Fruit fly (Drosophila melanogaster) whole organism, prepupa: Measurements from ENCODE around the gene pns.

Experiments
- Blimp-1 ChIP-seq: fragments of 200-800 bp; sonication (Bioruptor generic); optimal IDR thresholded peaks from 3 replicates; lab custom pipeline; 2017; ENCODE audit warnings: missing biosample characterization, missing genetic modification characterization, mild to moderate bottlenecking, moderate library complexity, missing genetic modification reagents
- CG10631 ChIP-seq: fragments of 200-800 bp; sonication (Bioruptor generic); optimal IDR thresholded peaks from 2 replicates; lab custom pipeline; 2016; ENCODE audit warnings: missing biosample characterization, missing genetic modification characterization
- CG10669 ChIP-seq: fragments of 200-800 bp; sonication (Bioruptor generic); optimal IDR thresholded peaks from 3 replicates; lab custom pipeline; 2018; ENCODE audit warnings: missing biosample characterization, mild to moderate bottlenecking, missing genetic modification characterization, moderate library complexity
- CG11762 ChIP-seq: fragments of 200-800 bp; sonication (Bioruptor generic); optimal IDR thresholded peaks from 3 replicates; lab custom pipeline; 2016; ENCODE audit warnings: missing biosample characterization, missing genetic modification characterization; ENCODE audit not compliant: insufficient read depth
- CG15336 ChIP-seq: fragments of 200-800 bp; sonication (Bioruptor generic); IDR thresholded peaks from 2 replicates; pipeline ENCODE4 v1.3.6; 2022; ENCODE audit warnings: missing biosample characterization, missing genetic modification characterization
- CG1621 ChIP-seq: fragments of 200-800 bp; sonication (Bioruptor generic); optimal IDR thresholded peaks from 3 replicates; lab custom pipeline; 2018; ENCODE audit warnings: missing biosample characterization, mild to moderate bottlenecking, missing genetic modification characterization
- CG3032 ChIP-seq: fragments of 200-800 bp; optimal IDR thresholded peaks from 2 replicates; lab custom pipeline; 2019; ENCODE audit warnings: missing biosample characterization, mild to moderate bottlenecking, missing genetic modification characterization, moderate library complexity
- CG31627 ChIP-seq: fragments of 200-800 bp; sonication (Bioruptor generic); optimal IDR thresholded peaks from 3 replicates; lab custom pipeline; 2016; ENCODE audit warnings: missing biosample characterization, missing genetic modification characterization
- CG32006 ChIP-seq: fragments of 200-800 bp; sonication (Bioruptor generic); optimal IDR thresholded peaks from 3 replicates; lab custom pipeline; 2017; ENCODE audit warnings: missing biosample characterization, mild to moderate bottlenecking, missing genetic modification characterization
- CG34406 ChIP-seq: fragments of 200-800 bp; sonication (Bioruptor generic); optimal IDR thresholded peaks from 3 replicates; lab custom pipeline; 2016; ENCODE audit warnings: missing biosample characterization, missing genetic modification characterization
- CG3919 ChIP-seq: fragments of 200-800 bp; sonication (Bioruptor generic); optimal IDR thresholded peaks from 3 replicates; lab custom pipeline; 2016; ENCODE audit warnings: missing biosample characterization, missing genetic modification characterization
- CG4318 ChIP-seq: fragments of 200-800 bp; sonication (Bioruptor generic); optimal IDR thresholded peaks from 3 replicates; lab custom pipeline; 2017; ENCODE audit warnings: missing biosample characterization, mild to moderate bottlenecking, missing genetic modification characterization
- CG6163 ChIP-seq: fragments of 200-800 bp; sonication (Bioruptor generic); IDR thresholded peaks from 3 replicates; pipeline ENCODE4 v1.3.6; 2022; ENCODE audit warnings: missing biosample characterization, missing genetic modification characterization
- CG6792 ChIP-seq: fragments of 200-800 bp; sonication (Bioruptor generic); optimal IDR thresholded peaks from 3 replicates; lab custom pipeline; 2016; ENCODE audit warnings: missing biosample characterization, missing genetic modification characterization
- CG6854 ChIP-seq: fragments of 200-800 bp; sonication (Bioruptor generic); optimal IDR thresholded peaks from 2 replicates; lab custom pipeline; 2017; ENCODE audit warnings: missing biosample characterization, mild to moderate bottlenecking, missing genetic modification characterization
- CG7368 ChIP-seq: fragments of 200-800 bp; sonication (Bioruptor generic); optimal IDR thresholded peaks from 3 replicates; lab custom pipeline; 2016; ENCODE audit warnings: missing biosample characterization, missing genetic modification characterization
- CG8119 ChIP-seq: fragments of 200-800 bp; sonication (Bioruptor generic); IDR thresholded peaks from 3 replicates; pipeline ENCODE4 v1.3.6; 2022; ENCODE audit warnings: missing biosample characterization, missing genetic modification characterization
- CG8319 ChIP-seq: fragments of 200-800 bp; sonication (Bioruptor generic); optimal IDR thresholded peaks from 3 replicates; lab custom pipeline; 2016; ENCODE audit warnings: missing biosample characterization, missing genetic modification characterization
- CG8632 ChIP-seq: fragments of 200-800 bp; sonication (Bioruptor generic); optimal IDR thresholded peaks from 3 replicates; lab custom pipeline; 2016; ENCODE audit warnings: missing biosample characterization, missing genetic modification characterization
- CG9139 ChIP-seq: fragments of 200-800 bp; sonication (Bioruptor generic); optimal IDR thresholded peaks from 3 replicates; lab custom pipeline; 2017; ENCODE audit warnings: missing biosample characterization, mild to moderate bottlenecking, missing genetic modification characterization
- Eip78C ChIP-seq: fragments of 200-800 bp; sonication (Bioruptor generic); peaks from one replicate; lab custom pipeline; 2016; ENCODE audit warnings: missing biosample characterization, missing genetic modification characterization
- Gug ChIP-seq: fragments of 200-800 bp; sonication (Bioruptor generic); IDR thresholded peaks from 2 replicates; pipeline ENCODE4 v1.3.6; 2022; ENCODE audit warnings: missing biosample characterization, missing genetic modification characterization
- Hr38 ChIP-seq: sonication (Bioruptor generic); optimal IDR thresholded peaks from 2 replicates; lab custom pipeline; 2016; ENCODE audit warnings: missing biosample characterization, missing genetic modification characterization
- Hr4 ChIP-seq: fragments of 200-800 bp; sonication (Bioruptor generic); optimal IDR thresholded peaks from 3 replicates; lab custom pipeline; 2016; ENCODE audit warnings: missing biosample characterization, missing genetic modification characterization
- Lpt ChIP-seq: fragments of 200-800 bp; sonication (Bioruptor generic); optimal IDR thresholded peaks from 3 replicates; lab custom pipeline; 2016; ENCODE audit warnings: missing biosample characterization, missing genetic modification characterization
- Met ChIP-seq: fragments of 200-800 bp; sonication (Bioruptor generic); optimal IDR thresholded peaks from 3 replicates; lab custom pipeline; 2016; ENCODE audit warnings: missing biosample characterization, missing genetic modification characterization
- Sox102F ChIP-seq: fragments of 200-800 bp; sonication (Bioruptor generic); optimal IDR thresholded peaks from 2 replicates; lab custom pipeline; 2016; ENCODE audit warnings: missing biosample characterization, mild to moderate bottlenecking, missing genetic modification characterization
- Sox14 ChIP-seq: fragments of 200-800 bp; sonication (Bioruptor generic); optimal IDR thresholded peaks from 3 replicates; lab custom pipeline; 2016; ENCODE audit warnings: missing biosample characterization, missing genetic modification characterization
- Sox15 ChIP-seq: fragments of 200-800 bp; sonication (Bioruptor generic); optimal IDR thresholded peaks from 3 replicates; lab custom pipeline; 2016; ENCODE audit warnings: missing biosample characterization, missing genetic modification characterization
- cyc ChIP-seq: fragments of 200-800 bp; sonication (Bioruptor generic); optimal IDR thresholded peaks from 3 replicates; lab custom pipeline; 2016; ENCODE audit warnings: missing biosample characterization, missing genetic modification characterization
- dsx ChIP-seq: fragments of 200-800 bp; optimal IDR thresholded peaks from 3 replicates; lab custom pipeline; 2019; ENCODE audit warnings: missing biosample characterization, mild to moderate bottlenecking, missing genetic modification characterization, moderate library complexity; ENCODE audit not compliant: poor library complexity, severe bottlenecking
- eg ChIP-seq: fragments of 200-800 bp; sonication (Bioruptor generic); IDR thresholded peaks from 3 replicates; pipeline ENCODE4 v1.3.6; 2022; ENCODE audit warnings: missing biosample characterization, missing genetic modification characterization
- esn ChIP-seq: fragments of 200-800 bp; sonication (Bioruptor generic); optimal IDR thresholded peaks from 2 replicates; lab custom pipeline; 2016; ENCODE audit warnings: missing biosample characterization, mild to moderate bottlenecking, missing genetic modification characterization, moderate library complexity
- fd85E ChIP-seq: fragments of 200-800 bp; sonication (Bioruptor generic); optimal IDR thresholded peaks from 3 replicates; lab custom pipeline; 2016; ENCODE audit warnings: missing biosample characterization, missing genetic modification characterization
- fkh ChIP-seq: fragments of 200-800 bp; sonication (Bioruptor generic); optimal IDR thresholded peaks from 3 replicates; lab custom pipeline; 2017; ENCODE audit warnings: missing biosample characterization, mild to moderate bottlenecking, missing genetic modification characterization, moderate library complexity
- lz ChIP-seq: fragments of 200-800 bp; sonication (Bioruptor generic); optimal IDR thresholded peaks from 3 replicates; lab custom pipeline; 2016; ENCODE audit warnings: missing biosample characterization, missing genetic modification characterization
- pdm3 ChIP-seq: fragments of 200-800 bp; sonication (Bioruptor generic); optimal IDR thresholded peaks from 3 replicates; lab custom pipeline; 2016; ENCODE audit warnings: missing biosample characterization, missing genetic modification characterization
- salr ChIP-seq, 2 experiments: fragments of 200-800 bp; sonication (Bioruptor generic); optimal IDR thresholded peaks; 3 replicates each; lab custom pipeline; 2016 to 2018; ENCODE audit warnings: missing biosample characterization in 2 of 2, missing genetic modification characterization in 2 of 2, mild to moderate bottlenecking in 1 of 2
- spab ChIP-seq: fragments of 200-800 bp; sonication (Bioruptor generic); optimal IDR thresholded peaks from 2 replicates; lab custom pipeline; 2017; ENCODE audit warnings: missing biosample characterization, mild to moderate bottlenecking, missing genetic modification characterization, missing genetic modification reagents
- ss ChIP-seq, 2 experiments: fragments of 200-800 bp; sonication (Bioruptor generic); optimal IDR thresholded peaks; 2 replicates in 1 of 2; 3 replicates in 1 of 2; lab custom pipeline; 2017 to 2018; ENCODE audit warnings: mild to moderate bottlenecking in 2 of 2, missing biosample characterization in 2 of 2, missing genetic modification characterization in 2 of 2, moderate library complexity in 1 of 2
- svp ChIP-seq: fragments of 200-800 bp; sonication (Bioruptor generic); peaks from one replicate; lab custom pipeline; 2016; ENCODE audit warnings: missing biosample characterization, missing genetic modification characterization
- topi ChIP-seq: fragments of 200-800 bp; sonication (Bioruptor generic); optimal IDR thresholded peaks from 3 replicates; lab custom pipeline; 2016; ENCODE audit warnings: missing biosample characterization, missing genetic modification characterization
- vri ChIP-seq: fragments of 200-800 bp; sonication (Bioruptor generic); optimal IDR thresholded peaks from 3 replicates; lab custom pipeline; 2016; ENCODE audit warnings: missing biosample characterization, mild to moderate bottlenecking, missing genetic modification characterization

Gene pns

dm6 chr3L:1536487-1537337 lies at the start of gene pns, which contains the start of gene CG12091 (continued):
- TF ChIP-seq CG7368 (GFP tag; lab: Kevin White, UChicago) (peak; percentile 39), pdm3 (GFP tag; lab: Kevin White, UChicago) (no peak), salr (GFP tag; optimal IDR thresholded peaks at IDR 0.05; lab: Kevin White, UChicago) (no peak), Hr38 (GFP tag; lab: Kevin White, UChicago) (no peak), esn (GFP tag; lab: Kevin White, UChicago) (peak; percentile 63), lz (GFP tag; lab: Kevin White, UChicago) (peak; percentile 65), ss (GFP tag; optimal IDR thresholded peaks at IDR 0.05; lab: Kevin White, UChicago) (peak in 1 of 2 experiments; percentile 29), fd85E (GFP tag; lab: Kevin White, UChicago) (no peak), CG10631 (no peak)

- TF ChIP-seq Sox102F (GFP tag; lab: Kevin White, UChicago) (no peak), CG10669 (GFP tag; lab: Kevin White, UChicago) (no peak), CG7368 (GFP tag; lab: Kevin White, UChicago) (no peak), dsx (peak; percentile 53), CG4318 (GFP tag; lab: Kevin White, UChicago) (no peak), Met (peak; percentile 6), CG3919 (GFP tag; lab: Kevin White, UChicago) (peak; percentile 24), spab (no peak), CG3032 (tag; lab: Kevin White, UChicago) (no peak), eg (0 out of 3 replicates have a peak, but pooled peaks have one; percentile 46), esn (GFP tag; lab: Kevin White, UChicago) (peak; percentile 4), Lpt (GFP tag; lab: Kevin White, UChicago) (peak; percentile 0), Eip78C (GFP tag; lab: Kevin White, UChicago) (peak; percentile 65), svp (peak; percentile 78), Hr4 (GFP tag; lab: Kevin White, UChicago) (no peak), CG15336 (GFP tag; lab: Robert Waterston, UW) (peak; percentile 49; the same call in 1 of the 2 replicates), Sox14 (GFP tag; lab: Kevin White, UChicago) (peak; percentile 5), CG34406 (GFP tag; lab: Kevin White, UChicago) (no peak), Blimp-1 (no peak), CG9139 (GFP tag; lab: Kevin White, UChicago) (no peak), topi (no peak), cyc (GFP tag; lab: Kevin White, UChicago) (no peak)
- TF ChIP-seq, all 60 proteins: peak for 10
Measured at dm6 chr3L:1488592-1489183, 48.2 kb upstream of the pns start.

- TF ChIP-seq CG6163 (0 out of 3 replicates have a peak, but pooled peaks have one; percentile 28), dsx (peak; percentile 58), vri (GFP tag; lab: Kevin White, UChicago) (peak; percentile 39), Lpt (GFP tag; lab: Kevin White, UChicago) (peak; percentile 3), CG8319 (GFP tag; lab: Kevin White, UChicago) (no peak)
Measured at dm6 chr3L:1489523-1489922, 47.4 kb upstream of the pns start, which contains the start of gene stet. Gene stet, minus strand, starts transcription at chr3L:1489547.

dm6 chr3L:1495803-1496202 lies 41.1 kb upstream of the pns start:
- TF ChIP-seq CG7368 (GFP tag; lab: Kevin White, UChicago) (no peak), Sox102F (GFP tag; lab: Kevin White, UChicago) (no peak), CG6854 (GFP tag; lab: Kevin White, UChicago) (no peak), CG8632 (GFP tag; lab: Kevin White, UChicago) (no peak), CG32006 (GFP tag; lab: Kevin White, UChicago) (no peak), fkh (GFP tag; lab: Kevin White, UChicago) (no peak), CG6792 (GFP tag; lab: Kevin White, UChicago) (no peak), Sox15 (GFP tag; lab: Kevin White, UChicago) (no peak), CG11762 (GFP tag; lab: Kevin White, UChicago) (no peak), CG8119 (GFP tag; lab: Robert Waterston, UW) (no peak), Sox14 (GFP tag; lab: Kevin White, UChicago) (no peak), pdm3 (GFP tag; lab: Kevin White, UChicago) (no peak), CG6163 (no peak), CG8319 (GFP tag; lab: Kevin White, UChicago) (no peak), CG3919 (GFP tag; lab: Kevin White, UChicago) (no peak), CG1621 (no peak), Gug (GFP tag; lab: Robert Waterston, UW) (no peak), CG31627 (GFP tag; lab: Kevin White, UChicago) (no peak), Hr4 (GFP tag; lab: Kevin White, UChicago) (no peak)
